Fruit fly (Drosophila melanogaster) whole organism, wandering third instar larva: ENCODE results near the gene CAH8.

Experiments used
- Abd-B ChIP-seq: fragments of >200 bp; optimal IDR thresholded peaks from 2 replicates; lab custom pipeline; 2017; ENCODE audit warnings: missing biosample characterization, missing genetic modification characterization
- CG9705 ChIP-seq: fragments of 200-800 bp; sonication (Bioruptor generic); optimal IDR thresholded peaks from 2 replicates; lab custom pipeline; 2018; ENCODE audit warnings: missing biosample characterization, mild to moderate bottlenecking, missing genetic modification characterization
- CrebA ChIP-seq: fragments of 200-800 bp; sonication (Bioruptor generic); optimal IDR thresholded peaks from 2 replicates; lab custom pipeline; 2016; ENCODE audit warnings: missing biosample characterization, mild to moderate bottlenecking, missing genetic modification characterization, borderline replicate concordance
- Dif ChIP-seq: fragments of 200-275, 200-300 bp; sonication (Bioruptor generic); optimal IDR thresholded peaks from 2 replicates; lab custom pipeline; 2018; ENCODE audit warnings: missing biosample characterization, missing genetic modification characterization; ENCODE audit not compliant: partially characterized antibody
- GATAd ChIP-seq: sonication (Bioruptor generic); optimal IDR thresholded peaks from 2 replicates; lab custom pipeline; 2016; ENCODE audit warnings: missing biosample characterization, missing genetic modification characterization
- Hnf4 ChIP-seq: fragments of 200-800 bp; sonication (Bioruptor generic); optimal IDR thresholded peaks from 2 replicates; lab custom pipeline; 2016; ENCODE audit warnings: missing biosample characterization, mild to moderate bottlenecking, missing genetic modification characterization
- Hr78 ChIP-seq: fragments of >200 bp; optimal IDR thresholded peaks from 2 replicates; lab custom pipeline; 2017; ENCODE audit warnings: missing biosample characterization, missing genetic modification characterization
- Hr83 ChIP-seq: fragments of 200-300 bp; sonication (Bioruptor generic); optimal IDR thresholded peaks from 2 replicates; lab custom pipeline; 2016; ENCODE audit warnings: missing biosample characterization, mild to moderate bottlenecking, missing genetic modification characterization, moderate library complexity; ENCODE audit not compliant: poor library complexity, severe bottlenecking
- Jra ChIP-seq: sonication (Bioruptor generic); optimal IDR thresholded peaks from 2 replicates; lab custom pipeline; 2016; ENCODE audit warnings: missing biosample characterization, missing genetic modification characterization
- Mio ChIP-seq: sonication (Bioruptor generic); optimal IDR thresholded peaks from 2 replicates; lab custom pipeline; 2016; ENCODE audit warnings: missing biosample characterization, missing genetic modification characterization
- Myc ChIP-seq: fragments of >200 bp; optimal IDR thresholded peaks from 2 replicates; lab custom pipeline; 2017
- N ChIP-seq: fragments of >200 bp; optimal IDR thresholded peaks from 2 replicates; lab custom pipeline; 2018; ENCODE audit warnings: missing biosample characterization, missing external identifiers, missing genetic modification characterization
- OdsH ChIP-seq: fragments of 200-800 bp; sonication (Bioruptor generic); optimal IDR thresholded peaks from 2 replicates; lab custom pipeline; 2016; ENCODE audit warnings: missing biosample characterization, mild to moderate bottlenecking, missing genetic modification characterization
- Rel ChIP-seq, 2 experiments: fragments of 200-800 bp; sonication (Bioruptor generic) in 1 of 2; optimal IDR thresholded peaks; 2 replicates in 1 of 2; 3 replicates in 1 of 2; lab custom pipeline; 2016 to 2019; ENCODE audit warnings: mild to moderate bottlenecking in 2 of 2, missing biosample characterization in 2 of 2, missing genetic modification characterization in 2 of 2, moderate library complexity in 1 of 2
- Sp1 ChIP-seq: fragments of 200-800 bp; sonication (Bioruptor generic); optimal IDR thresholded peaks from 3 replicates; lab custom pipeline; 2019; ENCODE audit warnings: missing biosample characterization, mild to moderate bottlenecking, missing genetic modification characterization, moderate library complexity
- br ChIP-seq: fragments of 200-800 bp; sonication (Bioruptor generic); optimal IDR thresholded peaks from 2 replicates; lab custom pipeline; 2016; ENCODE audit warnings: missing biosample characterization, missing genetic modification characterization
- dl ChIP-seq, 2 experiments: fragments of 175-275, 200-275 bp in 1 of 2; fragments of 200-275 bp in 1 of 2; sonication (Bioruptor generic); optimal IDR thresholded peaks; lab custom pipeline; 2018; ENCODE audit warnings: mild to moderate bottlenecking in 2 of 2, missing biosample characterization in 2 of 2, missing genetic modification characterization in 2 of 2, moderate library complexity in 2 of 2; ENCODE audit not compliant: partially characterized antibody in 2 of 2, insufficient read depth in 1 of 2
- dmrt93B ChIP-seq: fragments of 200-800 bp; sonication (Bioruptor generic); optimal IDR thresholded peaks from 2 replicates; lab custom pipeline; 2018; ENCODE audit warnings: missing biosample characterization, mild to moderate bottlenecking, missing genetic modification characterization
- dsf ChIP-seq: sonication (Bioruptor generic); optimal IDR thresholded peaks from 2 replicates; lab custom pipeline; 2016; ENCODE audit warnings: missing biosample characterization, missing genetic modification characterization, borderline replicate concordance
- ey ChIP-seq: fragments of 200-800 bp; sonication (Bioruptor generic); optimal IDR thresholded peaks from 2 replicates; lab custom pipeline; 2016; ENCODE audit warnings: missing biosample characterization, missing genetic modification characterization
- foxo ChIP-seq, 2 experiments: fragments of 200-800 bp; sonication (Bioruptor generic); optimal IDR thresholded peaks; 2 replicates in 1 of 2; 3 replicates in 1 of 2; lab custom pipeline; 2016 to 2017; ENCODE audit warnings: missing biosample characterization in 2 of 2, missing genetic modification characterization in 2 of 2
- fru ChIP-seq: fragments of 200-800 bp; sonication (Bioruptor generic); optimal IDR thresholded peaks from 3 replicates; lab custom pipeline; 2016; ENCODE audit warnings: missing biosample characterization, mild to moderate bottlenecking, missing genetic modification characterization
- h ChIP-seq: fragments of 200-800 bp; sonication (Bioruptor generic); optimal IDR thresholded peaks from 3 replicates; lab custom pipeline; 2016; ENCODE audit warnings: missing biosample characterization, mild to moderate bottlenecking, missing genetic modification characterization
- jim ChIP-seq: fragments of 175-275, 200-325 bp; sonication (Bioruptor generic); optimal IDR thresholded peaks from 2 replicates; lab custom pipeline; 2016; ENCODE audit warnings: missing biosample characterization, mild to moderate bottlenecking, missing genetic modification characterization
- lola ChIP-seq: fragments of >200 bp; optimal IDR thresholded peaks from 2 replicates; lab custom pipeline; 2017; ENCODE audit warnings: missing biosample characterization, missing genetic modification characterization
- pan ChIP-seq: fragments of >200 bp; optimal IDR thresholded peaks from 2 replicates; lab custom pipeline; 2017
- psq ChIP-seq: fragments of 200-800 bp; sonication (Bioruptor generic); optimal IDR thresholded peaks from 3 replicates; lab custom pipeline; 2017; ENCODE audit warnings: missing biosample characterization, mild to moderate bottlenecking, missing genetic modification characterization, moderate library complexity
- rgr ChIP-seq: fragments of 200-800 bp; sonication (Bioruptor generic); optimal IDR thresholded peaks from 3 replicates; lab custom pipeline; 2016; ENCODE audit warnings: missing biosample characterization, mild to moderate bottlenecking, missing genetic modification characterization
- sage ChIP-seq: fragments of 200-800 bp; sonication (Bioruptor generic); optimal IDR thresholded peaks from 2 replicates; lab custom pipeline; 2016; ENCODE audit warnings: missing biosample characterization, mild to moderate bottlenecking, missing genetic modification characterization
- sv ChIP-seq: fragments of 200-800 bp; sonication (Bioruptor generic); optimal IDR thresholded peaks from 3 replicates; lab custom pipeline; 2016; ENCODE audit warnings: missing biosample characterization, missing genetic modification characterization
- tai ChIP-seq: sonication (Bioruptor generic); optimal IDR thresholded peaks from 2 replicates; lab custom pipeline; 2016; ENCODE audit warnings: missing biosample characterization, missing genetic modification characterization
- usp ChIP-seq: fragments of >200 bp; optimal IDR thresholded peaks from 2 replicates; lab custom pipeline; 2017; ENCODE audit warnings: missing biosample characterization, missing genetic modification characterization
- woc ChIP-seq: sonication (Bioruptor generic); optimal IDR thresholded peaks from 2 replicates; lab custom pipeline; 2016; ENCODE audit warnings: missing biosample characterization, mild to moderate bottlenecking, missing genetic modification characterization

The CAH8 gene

DNA sequence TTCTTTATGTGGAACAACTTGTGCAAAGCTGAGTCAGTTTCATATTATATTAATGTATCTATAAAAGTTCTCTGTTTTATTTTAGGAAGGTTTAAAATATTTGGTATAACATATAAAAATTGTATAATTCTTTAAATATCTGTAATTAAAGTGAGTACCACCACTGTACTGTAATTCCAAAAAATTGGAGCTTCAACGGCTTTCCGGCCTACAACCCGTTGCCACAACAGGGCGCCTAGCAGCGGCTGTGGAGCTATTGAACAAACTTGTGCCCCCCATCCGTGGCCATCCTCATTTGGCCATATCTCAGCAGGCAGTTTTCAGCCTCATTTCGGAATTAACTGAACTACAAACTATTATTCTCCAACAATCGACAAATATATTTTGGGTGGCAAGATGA lies 16.1 kb upstream of the CAH8 start, which contains the start of gene CG13855:
CG13855 (plus strand) TSS at position 301 of the 400 bp plus-strand sequence.
- TF ChIP-seq Hnf4 (GFP tag; lab: Kevin White, UChicago) (no peak), ey (GFP tag; lab: Kevin White, UChicago) (no peak), h (no peak), Jra (GFP tag; lab: Kevin White, UChicago) (no peak), Mio (no peak), tai (GFP tag; lab: Kevin White, UChicago) (no peak), pan (lab: Kevin White, UChicago) (no peak), fru (GFP tag; lab: Kevin White, UChicago) (no peak), jim (GFP tag; lab: Kevin White, UChicago) (no peak), br (GFP tag; lab: Kevin White, UChicago) (no peak), sage (no peak), GATAd (GFP tag; lab: Kevin White, UChicago) (no peak)

dm6 chr3R:22402355-22402754 lies 12.8 kb upstream of the CAH8 start, which contains the start of gene CG13856:
Gene CG13856 (plus strand): TSS chr3R:22402655.
- no peak for TF ChIP-seq Jra (GFP tag; lab: Kevin White, UChicago)
- TF ChIP-seq dl (GFP tag; optimal IDR thresholded peaks at IDR 0.05; lab: Kevin White, UChicago; ENCODE audit: insufficient read depth in 1 of 2, partially characterized antibody in 2 of 2): no peak
- TF ChIP-seq Hr78 (GFP tag; lab: Kevin White, UChicago): no peak

DNA sequence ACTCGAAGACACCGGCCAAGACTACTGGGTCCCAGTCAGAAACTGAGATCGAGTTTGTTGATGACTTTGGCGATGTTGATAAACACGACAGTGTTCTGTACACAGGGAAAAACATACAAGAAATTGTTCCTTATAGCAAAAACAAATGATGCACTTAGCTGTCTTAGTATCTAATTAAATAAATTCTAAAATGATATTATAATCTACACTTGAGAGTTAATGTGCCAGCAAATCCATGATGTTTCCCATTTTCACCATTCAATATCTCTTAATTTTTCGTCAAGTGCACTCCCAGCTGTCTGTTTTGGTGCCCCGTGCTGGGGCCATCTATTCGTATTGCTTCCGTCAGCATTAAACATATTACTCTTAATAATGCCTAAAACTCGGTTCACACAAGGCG lies 10.7 kb upstream of the CAH8 start:
- TF ChIP-seq sage: no peak
- TF ChIP-seq Rel (GFP tag; optimal IDR thresholded peaks at IDR 0.05; lab: Kevin White, UChicago): no peak
- TF ChIP-seq Rel (tag; optimal IDR thresholded peaks at IDR 0.05; lab: Kevin White, UChicago): no peak
- TF ChIP-seq ey (GFP tag; lab: Kevin White, UChicago): no peak
- no peak for TF ChIP-seq dl (GFP tag; optimal IDR thresholded peaks at IDR 0.05; lab: Kevin White, UChicago; ENCODE audit: insufficient read depth in 1 of 2, partially characterized antibody in 2 of 2)
- TF ChIP-seq lola: no peak
- peak; percentile 18 for TF ChIP-seq sv (GFP tag; lab: Kevin White, UChicago)
- TF ChIP-seq CG9705 (GFP tag; lab: Kevin White, UChicago): no peak

- TF ChIP-seq N (GFP tag; lab: Kevin White, UChicago): peak; percentile 77
- no peak for TF ChIP-seq foxo (GFP tag; optimal IDR thresholded peaks at IDR 0.05; lab: Kevin White, UChicago)
- TF ChIP-seq h: no peak
- no peak for TF ChIP-seq psq (GFP tag; lab: Kevin White, UChicago)
- TF ChIP-seq lola: no peak
- TF ChIP-seq Myc (lab: Kevin White, UChicago): peak; percentile 23
- TF ChIP-seq Sp1 (GFP tag; lab: Kevin White, UChicago): no peak
- TF ChIP-seq Hr83 (GFP tag; lab: Kevin White, UChicago): no peak
- no peak for TF ChIP-seq usp (GFP tag; lab: Kevin White, UChicago)
- peak; percentile 14 for TF ChIP-seq Abd-B (GFP tag; lab: Kevin White, UChicago)
- TF ChIP-seq sv (GFP tag; lab: Kevin White, UChicago): no peak
- TF ChIP-seq ey (GFP tag; lab: Kevin White, UChicago): no peak
- no peak for TF ChIP-seq Jra (GFP tag; lab: Kevin White, UChicago)
- TF ChIP-seq OdsH (GFP tag; lab: Kevin White, UChicago): no peak
Measured at dm6 chr3R:22397068-22397700, 7.7 kb upstream of the CAH8 start.

dm6 chr3R:22396238-22396772 lies 6.8 kb upstream of the CAH8 start:
- no peak for TF ChIP-seq lola
- TF ChIP-seq foxo (GFP tag; optimal IDR thresholded peaks at IDR 0.05; lab: Kevin White, UChicago): no peak
- no peak for TF ChIP-seq Jra (GFP tag; lab: Kevin White, UChicago)
- TF ChIP-seq CG9705 (GFP tag; lab: Kevin White, UChicago): no peak
- TF ChIP-seq h: no peak
- TF ChIP-seq dmrt93B (GFP tag; lab: Kevin White, UChicago): no peak
- no peak for TF ChIP-seq rgr (GFP tag; lab: Kevin White, UChicago)
- no peak for TF ChIP-seq sage
- no peak for TF ChIP-seq CrebA (GFP tag; lab: Kevin White, UChicago)
- no peak for TF ChIP-seq ey (GFP tag; lab: Kevin White, UChicago)
- no peak for TF ChIP-seq dsf (GFP tag; lab: Kevin White, UChicago)
- no peak for TF ChIP-seq usp (GFP tag; lab: Kevin White, UChicago)
- TF ChIP-seq GATAd (GFP tag; lab: Kevin White, UChicago): no peak
- TF ChIP-seq tai (GFP tag; lab: Kevin White, UChicago): no peak
- no peak for TF ChIP-seq Dif (GFP tag; lab: Kevin White, UChicago)
- no peak for TF ChIP-seq pan (lab: Kevin White, UChicago)
- no peak for TF ChIP-seq woc
